Fruit fly (Drosophila melanogaster) whole organism, embryonic: ENCODE results near the gene CG12177.

Experiments
- CG10209 ChIP-seq: fragments of 200-800 bp; sonication (Bioruptor generic); optimal IDR thresholded peaks from 3 replicates; lab custom pipeline; 2017; ENCODE audit warnings: missing biosample characterization, mild to moderate bottlenecking, missing genetic modification characterization, missing genetic modification reagents
- CG10274 ChIP-seq: fragments of 200-800 bp; sonication (Bioruptor generic); optimal IDR thresholded peaks from 3 replicates; lab custom pipeline; 2017; ENCODE audit warnings: missing biosample characterization, mild to moderate bottlenecking, missing genetic modification characterization
- CG10321 ChIP-seq: fragments of 200-800 bp; sonication (Bioruptor generic); IDR thresholded peaks from 2 replicates; pipeline ENCODE4 v1.3.6; 2022; ENCODE audit warnings: missing biosample characterization, missing genetic modification characterization
- CG10462 ChIP-seq: fragments of 200-800 bp; sonication (Bioruptor generic); optimal IDR thresholded peaks from 2 replicates; lab custom pipeline; 2016; ENCODE audit warnings: missing biosample characterization, missing genetic modification characterization
- CG11085 ChIP-seq: fragments of 200-800 bp; sonication (Bioruptor generic); IDR thresholded peaks from 2 replicates; pipeline ENCODE4 v1.3.6; 2022; ENCODE audit warnings: missing biosample characterization, missing genetic modification characterization
- CG11456 ChIP-seq: fragments of 200-800 bp; sonication (Bioruptor generic); IDR thresholded peaks from 3 replicates; pipeline ENCODE4 v1.3.6; 2022; ENCODE audit warnings: missing biosample characterization, missing genetic modification characterization
- CG11723 ChIP-seq: fragments of 200-800 bp; sonication (Bioruptor generic); optimal IDR thresholded peaks from 2 replicates; lab custom pipeline; 2017; ENCODE audit warnings: missing biosample characterization, mild to moderate bottlenecking, missing genetic modification characterization
- CG12155 ChIP-seq: fragments of 200-800 bp; sonication (Bioruptor generic); optimal IDR thresholded peaks from 3 replicates; lab custom pipeline; 2016; ENCODE audit warnings: missing biosample characterization, missing genetic modification characterization
- CG12219 ChIP-seq: fragments of 200-800 bp; sonication (Bioruptor generic); optimal IDR thresholded peaks from 3 replicates; lab custom pipeline; 2018; ENCODE audit warnings: missing biosample characterization, mild to moderate bottlenecking, missing genetic modification characterization
- CG13894 ChIP-seq: fragments of 200-800 bp; sonication (Bioruptor generic); optimal IDR thresholded peaks from 3 replicates; lab custom pipeline; 2018; ENCODE audit warnings: missing biosample characterization, mild to moderate bottlenecking, missing genetic modification characterization, moderate library complexity
- CG14014 ChIP-seq: fragments of 200-800 bp; sonication (Bioruptor generic); IDR thresholded peaks from 2 replicates; pipeline ENCODE4 v1.3.6; 2022; ENCODE audit warnings: missing biosample characterization, missing genetic modification characterization
- CG14441 ChIP-seq: fragments of 200-800 bp; sonication (Bioruptor generic); IDR thresholded peaks from 2 replicates; pipeline ENCODE4 v1.3.6; 2022; ENCODE audit warnings: missing biosample characterization, missing genetic modification characterization
- CG15073 ChIP-seq: fragments of 200-800 bp; sonication (Bioruptor generic); optimal IDR thresholded peaks from 2 replicates; lab custom pipeline; 2016; ENCODE audit warnings: missing biosample characterization, missing genetic modification characterization
- CG15479 ChIP-seq: fragments of 200-800 bp; sonication (Bioruptor generic); optimal IDR thresholded peaks from 3 replicates; lab custom pipeline; 2019; ENCODE audit warnings: missing biosample characterization, mild to moderate bottlenecking, missing genetic modification characterization, moderate library complexity
- CG2712 ChIP-seq: fragments of 200-800 bp; optimal IDR thresholded peaks from 3 replicates; lab custom pipeline; 2019; ENCODE audit warnings: missing biosample characterization, mild to moderate bottlenecking, missing genetic modification characterization, moderate library complexity
- CG3065 ChIP-seq: fragments of 200-800 bp; sonication (Bioruptor generic); optimal IDR thresholded peaks from 2 replicates; lab custom pipeline; 2016; ENCODE audit warnings: missing biosample characterization, missing genetic modification characterization
- CG6791 ChIP-seq: fragments of 200-800 bp; sonication (Bioruptor generic); IDR thresholded peaks from 3 replicates; pipeline ENCODE4 v1.3.6; 2022; ENCODE audit warnings: missing biosample characterization, missing genetic modification characterization; ENCODE audit not compliant: partially characterized antibody
- CG7928 ChIP-seq: fragments of 200-800 bp; sonication (Bioruptor generic); optimal IDR thresholded peaks from 2 replicates; lab custom pipeline; 2017; ENCODE audit warnings: missing biosample characterization, mild to moderate bottlenecking, missing genetic modification characterization
- CG9876 ChIP-seq: fragments of 200-800 bp; sonication (Bioruptor generic); optimal IDR thresholded peaks from 2 replicates; lab custom pipeline; 2016; ENCODE audit warnings: missing biosample characterization, missing genetic modification characterization
- CHES-1-like ChIP-seq: fragments of 200-800 bp; sonication (Bioruptor generic); optimal IDR thresholded peaks from 2 replicates; lab custom pipeline; 2016; ENCODE audit warnings: missing biosample characterization, missing genetic modification characterization
- Chrac-16 ChIP-seq: fragments of 200-800 bp; sonication (Bioruptor generic); optimal IDR thresholded peaks from 3 replicates; lab custom pipeline; 2016; ENCODE audit warnings: missing biosample characterization, missing genetic modification characterization
- Dip2 ChIP-seq: fragments of 200-800 bp; sonication (Bioruptor generic); IDR thresholded peaks from 2 replicates; pipeline ENCODE4 v1.3.6; 2022; ENCODE audit warnings: missing biosample characterization, missing genetic modification characterization
- Gsc ChIP-seq: fragments of 200-800 bp; sonication (Bioruptor generic); IDR thresholded peaks from 2 replicates; pipeline ENCODE4 v1.3.6; 2022; ENCODE audit warnings: missing biosample characterization, missing genetic modification characterization
- Hr3 ChIP-seq: fragments of 200-800 bp; sonication (Bioruptor generic); optimal IDR thresholded peaks from 3 replicates; lab custom pipeline; 2016; ENCODE audit warnings: missing biosample characterization, missing genetic modification characterization
- Kr ChIP-seq: fragments of 200-800 bp; sonication (Bioruptor generic); optimal IDR thresholded peaks from 2 replicates; lab custom pipeline; 2017; ENCODE audit warnings: missing biosample characterization, mild to moderate bottlenecking, missing genetic modification characterization
- Med ChIP-seq: fragments of 200-800 bp; sonication (Bioruptor generic); peaks from one replicate; lab custom pipeline; 2016; ENCODE audit warnings: missing biosample characterization, missing genetic modification characterization, mild to moderate bottlenecking, inconsistent platforms, moderate library complexity
- Mes4 ChIP-seq: fragments of 200-800 bp; sonication (Bioruptor generic); optimal IDR thresholded peaks from 2 replicates; lab custom pipeline; 2016; ENCODE audit warnings: missing biosample characterization, missing genetic modification characterization
- Mrtf ChIP-seq: fragments of 200-800 bp; sonication (Bioruptor generic); IDR thresholded peaks from 3 replicates; pipeline ENCODE4 v1.3.6; 2022; ENCODE audit warnings: missing biosample characterization, missing genetic modification characterization
- NK7.1 ChIP-seq: fragments of 200-800 bp; sonication (Bioruptor generic); optimal IDR thresholded peaks from 3 replicates; lab custom pipeline; 2016; ENCODE audit warnings: missing biosample characterization, missing genetic modification characterization
- Six4 ChIP-seq: fragments of 200-800 bp; sonication (Bioruptor generic); optimal IDR thresholded peaks from 2 replicates; lab custom pipeline; 2016; ENCODE audit warnings: missing biosample characterization, missing genetic modification characterization
- az2 ChIP-seq: fragments of 200-800 bp; sonication (Bioruptor generic); optimal IDR thresholded peaks from 3 replicates; lab custom pipeline; 2016; ENCODE audit warnings: missing biosample characterization, missing genetic modification characterization
- cas ChIP-seq: fragments of 200-800 bp; sonication (Bioruptor generic); IDR thresholded peaks from 2 replicates; pipeline ENCODE4 v1.3.6; 2022; ENCODE audit warnings: missing biosample characterization, missing genetic modification characterization
- caup ChIP-seq: fragments of 200-800 bp; sonication (Bioruptor generic); optimal IDR thresholded peaks from 3 replicates; lab custom pipeline; 2017; ENCODE audit warnings: missing biosample characterization, mild to moderate bottlenecking, missing genetic modification characterization, moderate library complexity; ENCODE audit not compliant: severe bottlenecking
- ci ChIP-seq: fragments of 200-800 bp; sonication (Bioruptor generic); IDR thresholded peaks from 3 replicates; pipeline ENCODE4 v1.3.6; 2022; ENCODE audit warnings: missing biosample characterization, missing genetic modification characterization
- cwo ChIP-seq: fragments of 200-800 bp; sonication (Bioruptor generic); optimal IDR thresholded peaks from 3 replicates; lab custom pipeline; 2017; ENCODE audit warnings: missing biosample characterization, missing genetic modification characterization, mild to moderate bottlenecking, moderate library complexity, missing genetic modification reagents
- disco-r ChIP-seq: fragments of 200-800 bp; sonication (Bioruptor generic); optimal IDR thresholded peaks from 2 replicates; lab custom pipeline; 2016; ENCODE audit warnings: missing biosample characterization, missing genetic modification characterization
- dysf ChIP-seq: fragments of 200-800 bp; sonication (Bioruptor generic); IDR thresholded peaks from 3 replicates; pipeline ENCODE4 v1.3.6; 2022; ENCODE audit warnings: missing biosample characterization, missing genetic modification characterization
- en ChIP-seq: fragments of 200-800 bp; sonication (Bioruptor generic); optimal IDR thresholded peaks from 2 replicates; lab custom pipeline; 2016; ENCODE audit warnings: missing biosample characterization, missing genetic modification characterization
- esg ChIP-seq: fragments of 200-800 bp; sonication (Bioruptor generic); conservative IDR thresholded peaks from 2 replicates; pipeline ENCODE4 v1.3.6; 2022; ENCODE audit warnings: missing biosample characterization, missing genetic modification characterization
- gce ChIP-seq: fragments of 200-800 bp; sonication (Bioruptor generic); IDR thresholded peaks from 3 replicates; pipeline ENCODE4 v1.3.6; 2022; ENCODE audit warnings: missing biosample characterization, missing genetic modification characterization
- gfzf ChIP-seq: fragments of 200-800 bp; sonication (Bioruptor generic); optimal IDR thresholded peaks from 2 replicates; lab custom pipeline; 2016; ENCODE audit warnings: missing biosample characterization, mild to moderate bottlenecking, missing genetic modification characterization, moderate library complexity
- gsb-n ChIP-seq: fragments of 200-800 bp; sonication (Bioruptor generic); optimal IDR thresholded peaks from 3 replicates; lab custom pipeline; 2018; ENCODE audit warnings: missing biosample characterization, mild to moderate bottlenecking, missing genetic modification characterization
- lab ChIP-seq: fragments of 200-800 bp; sonication (Bioruptor generic); optimal IDR thresholded peaks from 3 replicates; lab custom pipeline; 2017; ENCODE audit warnings: missing biosample characterization, missing genetic modification characterization, mild to moderate bottlenecking, moderate library complexity, missing genetic modification reagents
- mirr ChIP-seq: fragments of 200-800 bp; sonication (Bioruptor generic); optimal IDR thresholded peaks from 3 replicates; lab custom pipeline; 2018; ENCODE audit warnings: missing biosample characterization, mild to moderate bottlenecking, missing genetic modification characterization
- oc ChIP-seq: fragments of 200-800 bp; sonication (Bioruptor generic); optimal IDR thresholded peaks from 2 replicates; lab custom pipeline; 2018; ENCODE audit warnings: missing biosample characterization, mild to moderate bottlenecking, missing genetic modification characterization, moderate library complexity
- otp ChIP-seq: fragments of 200-800 bp; sonication (Bioruptor generic); IDR thresholded peaks from 3 replicates; pipeline ENCODE4, ENCODE4 v1.3.6; 2022; ENCODE audit warnings: missing biosample characterization, missing genetic modification characterization
- p53 ChIP-seq: fragments of 200-800 bp; sonication (Bioruptor generic); optimal IDR thresholded peaks from 2 replicates; lab custom pipeline; 2016; ENCODE audit warnings: missing biosample characterization, missing genetic modification characterization
- phol ChIP-seq: fragments of 200-800 bp; sonication (Bioruptor generic); optimal IDR thresholded peaks from 3 replicates; lab custom pipeline; 2018; ENCODE audit warnings: missing biosample characterization, mild to moderate bottlenecking, missing genetic modification characterization, moderate library complexity
- stwl ChIP-seq: fragments of 200-800 bp; sonication (Bioruptor generic); optimal IDR thresholded peaks from 3 replicates; lab custom pipeline; 2018; ENCODE audit warnings: missing biosample characterization, mild to moderate bottlenecking, missing genetic modification characterization, moderate library complexity
- tup ChIP-seq: fragments of 200-800 bp; sonication (Bioruptor generic); optimal IDR thresholded peaks from 2 replicates; lab custom pipeline; 2016; ENCODE audit warnings: missing biosample characterization, mild to moderate bottlenecking, missing genetic modification characterization, moderate library complexity
- zen2 ChIP-seq: fragments of 200-800 bp; sonication (Bioruptor generic); IDR thresholded peaks from 3 replicates; pipeline ENCODE4 v1.3.6; 2022; ENCODE audit warnings: missing biosample characterization, missing genetic modification characterization; ENCODE audit not compliant: partially characterized antibody

The CG12177 gene

DNA sequence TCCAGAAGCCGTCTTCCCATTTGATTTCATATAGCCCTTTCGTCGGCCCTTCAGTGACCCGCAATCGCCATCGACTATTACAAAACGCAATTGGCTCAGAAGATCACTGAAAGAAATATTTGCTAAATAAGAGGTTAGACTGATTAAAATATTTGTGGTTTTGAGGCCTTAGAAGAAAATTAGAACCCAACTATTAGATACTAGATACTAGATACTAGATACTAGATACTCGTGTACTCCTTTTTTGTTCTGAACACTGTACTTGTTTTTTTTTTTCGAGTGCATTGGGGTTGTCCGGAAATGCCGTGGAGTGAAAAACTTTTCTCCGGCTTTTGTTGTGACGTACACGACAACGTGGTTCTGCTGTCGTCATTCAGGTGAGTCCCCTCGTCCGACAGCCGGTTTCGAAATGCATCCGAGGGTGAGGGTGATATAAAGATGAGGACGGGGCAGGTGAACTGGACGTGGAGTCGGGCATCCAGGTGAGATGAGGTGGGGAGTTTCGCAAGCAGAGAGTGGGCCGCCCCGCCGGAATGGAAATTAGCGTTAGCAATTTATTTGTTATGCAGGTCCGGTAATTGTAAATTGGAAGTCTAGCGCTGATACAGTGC is 49.9 kb downstream of the CG12177 start (continued):
- TF ChIP-seq mirr = no peak
- no peak for TF ChIP-seq CG15073 (GFP tag; lab: Kevin White, UChicago)
- 0 out of 3 replicates have a peak, but pooled peaks have one; percentile 30 for TF ChIP-seq dysf
- TF ChIP-seq gce (GFP tag; lab: Robert Waterston, UW) = no peak
- peak; percentile 33 for TF ChIP-seq CG10209 (GFP tag; lab: Kevin White, UChicago)
- no peak for TF ChIP-seq gfzf (GFP tag; lab: Kevin White, UChicago)
- no peak for TF ChIP-seq CG7928 (GFP tag; lab: Kevin White, UChicago)
- TF ChIP-seq disco-r (GFP tag; lab: Kevin White, UChicago) = no peak
- no peak for TF ChIP-seq p53
- no peak for TF ChIP-seq zen2
- TF ChIP-seq CG14441 (GFP tag; lab: Robert Waterston, UW) = no peak
- TF ChIP-seq Med (GFP tag; lab: Kevin White, UChicago) = peak; percentile 81
- TF ChIP-seq esg = no peak
- TF ChIP-seq CHES-1-like (GFP tag; lab: Kevin White, UChicago) = peak; percentile 15
- no peak for TF ChIP-seq CG14014 (GFP tag; lab: Robert Waterston, UW)
- no peak for TF ChIP-seq CG6791 (GFP tag; lab: Robert Waterston, UW)
- no peak for TF ChIP-seq CG15479 (GFP tag; lab: Kevin White, UChicago)
- TF ChIP-seq Dip2 (GFP tag; lab: Robert Waterston, UW) = no peak
- TF ChIP-seq en (GFP tag; lab: Kevin White, UChicago) = peak; percentile 27
- peak; percentile 16 for TF ChIP-seq Hr3 (GFP tag; lab: Kevin White, UChicago)
- no peak for TF ChIP-seq cas
- no peak for TF ChIP-seq Gsc
- no peak for TF ChIP-seq tup (GFP tag; lab: Kevin White, UChicago)
- no peak for TF ChIP-seq Kr (GFP tag; lab: Kevin White, UChicago)
- TF ChIP-seq CG10462 = peak; percentile 3
- TF ChIP-seq CG12219 (GFP tag; lab: Kevin White, UChicago) = no peak
- TF ChIP-seq Mes4 = no peak
- TF ChIP-seq lab (GFP tag; lab: Kevin White, UChicago) = peak; percentile 48
- peak; percentile 29 for TF ChIP-seq CG2712 (tag; lab: Kevin White, UChicago)
- TF ChIP-seq CG12155 = no peak
- no peak for TF ChIP-seq stwl
- TF ChIP-seq CG11723 (GFP tag; lab: Kevin White, UChicago) = no peak
- TF ChIP-seq oc (tag; lab: Kevin White, UChicago) = no peak
- 0 out of 3 replicates have a peak, but pooled peaks have one; percentile 37 for TF ChIP-seq otp (GFP tag; lab: Robert Waterston, UW)
- no peak for TF ChIP-seq CG13894 (tag; lab: Kevin White, UChicago)
- peak; percentile 46 for TF ChIP-seq phol (tag; lab: Kevin White, UChicago)
- TF ChIP-seq Six4 = no peak
- no peak for TF ChIP-seq CG9876 (GFP tag; lab: Kevin White, UChicago)
- TF ChIP-seq CG3065 (GFP tag; lab: Kevin White, UChicago) = no peak
- peak; percentile 18 for TF ChIP-seq gsb-n (tag; lab: Kevin White, UChicago)
- no peak for TF ChIP-seq NK7.1 (GFP tag; lab: Kevin White, UChicago)
- TF ChIP-seq az2 (GFP tag; lab: Kevin White, UChicago) = peak; percentile 11
- TF ChIP-seq caup (GFP tag; lab: Kevin White, UChicago) = no peak
- no peak for TF ChIP-seq CG11456
- no peak for TF ChIP-seq CG11085 (GFP tag; lab: Robert Waterston, UW)
- TF ChIP-seq Mrtf (GFP tag; lab: Robert Waterston, UW) = no peak
- TF ChIP-seq cwo (GFP tag; lab: Kevin White, UChicago) = no peak
- TF ChIP-seq Chrac-16 = peak; percentile 11
- TF ChIP-seq CG10321 = no peak
- TF ChIP-seq ci = peak; percentile 53; the same call in 1 of the 3 replicates
- no peak for TF ChIP-seq CG10274 (GFP tag; lab: Kevin White, UChicago)
